Fruit fly (Drosophila melanogaster): ENCODE measurements around the gene Hn.
A peak's percentile ranks its signal among the peaks of the same experiment; 100 is the strongest.

Gene Hn

DNA sequence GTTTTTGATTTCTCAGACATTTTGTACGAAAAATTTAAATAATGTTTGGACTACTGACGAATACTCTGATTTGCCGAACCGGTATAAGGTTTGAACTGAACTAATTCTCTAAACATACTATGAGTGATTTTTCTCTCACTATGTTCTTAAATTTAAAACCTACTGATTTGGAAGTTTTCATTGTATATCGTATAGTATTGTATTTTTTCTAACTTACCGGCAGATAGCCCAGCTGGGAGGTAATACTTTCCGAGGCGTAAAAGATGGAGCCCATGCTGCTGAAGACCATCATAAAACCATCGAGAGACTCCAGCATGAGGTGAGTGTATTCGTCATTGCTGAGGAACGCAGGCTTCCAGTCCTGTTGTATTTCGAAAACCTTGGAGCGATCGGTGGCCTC, 8.0 kb downstream of the Hn start, which contains the start of gene CG32371:
TSS of gene CG32371 (minus strand) at position 101 of the 400 bp plus-strand sequence.
- no peak for TF ChIP-seq noc (tag; optimal IDR thresholded peaks at IDR 0.05)

dm6 chr3L:7772160-7772798, 12.0 kb downstream of the Hn start:
- no peak for TF ChIP-seq noc (tag; optimal IDR thresholded peaks at IDR 0.05)

DNA sequence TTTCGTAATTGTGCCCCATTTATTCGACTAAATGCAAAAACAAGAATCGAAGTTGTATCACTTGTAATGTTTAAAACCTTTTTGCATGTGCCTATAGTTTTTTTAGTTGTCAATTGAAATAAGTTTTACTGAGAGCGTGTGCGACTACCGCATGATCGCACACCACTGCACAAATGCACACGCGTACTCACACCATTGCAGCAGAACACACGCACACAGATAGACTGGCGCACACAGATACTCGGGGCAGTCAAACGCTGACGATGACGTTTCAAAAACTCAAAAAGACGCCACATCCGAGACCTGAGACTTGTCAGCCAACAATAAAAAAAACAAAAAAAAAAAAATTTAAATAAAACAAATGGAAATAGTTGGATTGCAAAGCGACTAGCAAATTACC, 13.3 kb downstream of the Hn start:
- TF ChIP-seq noc (tag; optimal IDR thresholded peaks at IDR 0.05), result no peak

dm6 chr3L:7774698-7775097, 14.4 kb downstream of the Hn start:
- TF ChIP-seq noc (tag; optimal IDR thresholded peaks at IDR 0.05), result no peak

DNA sequence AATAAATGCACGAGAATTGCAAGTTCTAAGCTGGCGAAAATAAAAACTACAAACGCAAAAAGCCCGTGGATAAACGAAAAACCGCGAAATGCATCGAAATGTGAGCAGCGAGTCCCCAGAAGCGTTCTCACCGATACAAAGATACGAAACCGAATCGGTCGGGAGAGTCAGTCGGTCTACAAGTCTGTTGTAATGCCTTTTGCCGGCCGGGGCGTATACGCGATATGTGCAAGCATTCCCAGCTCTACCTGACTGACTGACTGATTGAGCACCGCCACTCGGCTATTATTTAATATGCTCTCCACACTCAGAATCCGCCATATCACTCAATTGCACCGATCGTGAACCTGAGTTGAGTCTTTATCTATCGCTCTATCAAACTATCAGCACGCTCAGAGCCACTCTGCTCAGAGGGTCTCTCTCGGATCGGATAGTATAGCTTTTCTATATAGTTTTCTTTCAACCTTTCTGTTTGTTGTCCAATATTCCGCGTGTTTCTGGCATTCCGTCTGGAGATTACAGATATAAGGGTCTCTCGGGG, 15.2 kb downstream of the Hn start, which contains the start of gene Clk:
TSS of gene Clk (minus strand) at position 239 of the 541 bp plus-strand sequence.
- TF ChIP-seq noc (tag; optimal IDR thresholded peaks at IDR 0.05), result no peak

DNA sequence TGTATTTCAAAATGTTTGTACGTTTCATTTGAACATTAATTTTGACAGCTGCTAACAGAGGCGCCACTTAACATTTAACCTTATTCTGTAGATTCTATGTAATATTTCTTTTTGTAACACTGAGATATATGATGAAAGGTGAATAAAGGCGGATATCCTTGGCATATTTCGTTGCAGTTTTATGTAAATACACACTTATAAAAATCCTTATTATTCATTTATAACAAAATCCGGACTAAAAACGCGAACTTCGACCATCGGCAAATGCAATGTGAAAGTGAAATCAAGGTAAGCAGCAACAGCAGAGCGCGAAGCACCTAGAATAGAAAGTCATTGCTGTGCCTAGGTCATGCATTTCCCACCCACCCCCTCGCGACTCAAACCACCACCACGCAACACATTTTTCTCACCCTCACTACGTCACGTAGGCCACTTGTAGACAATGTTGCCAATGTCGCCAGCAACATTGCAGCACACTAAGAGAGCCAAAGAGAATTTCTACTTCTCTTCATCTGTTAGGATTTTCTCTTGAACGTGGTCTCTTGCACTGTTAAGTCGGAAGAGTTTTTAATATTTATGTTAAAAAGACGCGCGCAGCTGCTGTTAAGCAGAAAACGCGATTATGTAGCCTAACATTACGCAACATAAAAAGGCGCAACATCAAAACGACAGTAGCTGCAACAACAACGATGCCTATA, 21.2 kb downstream of the Hn start:
- TF ChIP-seq noc (tag; optimal IDR thresholded peaks at IDR 0.05), result no peak

- no peak for TF ChIP-seq noc (tag; optimal IDR thresholded peaks at IDR 0.05)
Observed at dm6 chr3L:7782051-7782682, 21.9 kb downstream of the Hn start.

DNA sequence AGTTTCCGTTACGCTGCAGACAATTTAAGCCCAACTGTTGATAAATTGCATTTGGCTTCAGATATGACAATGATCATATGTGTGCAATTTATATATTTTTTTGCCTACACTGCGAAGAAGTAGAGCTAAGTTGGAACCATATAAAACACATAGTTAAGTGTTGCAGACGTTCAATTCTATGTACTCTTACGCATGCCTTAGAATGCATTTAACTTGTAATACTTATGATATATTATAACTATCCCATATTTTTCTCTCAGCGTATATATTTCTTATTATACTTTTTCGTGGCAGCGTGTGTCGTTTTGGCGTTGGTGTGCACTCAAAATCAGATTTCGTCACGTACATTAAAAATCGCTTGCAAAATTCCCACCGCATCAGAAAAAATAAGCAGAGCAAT, 23.1 kb downstream of the Hn start:
- no peak for TF ChIP-seq noc (tag; optimal IDR thresholded peaks at IDR 0.05)

- TF ChIP-seq noc (tag; optimal IDR thresholded peaks at IDR 0.05), result no peak
Observed at dm6 chr3L:7786263-7786662, 26.0 kb downstream of the Hn start.

- no peak for TF ChIP-seq noc (tag; optimal IDR thresholded peaks at IDR 0.05)
Observed at dm6 chr3L:7786989-7787388, 26.7 kb downstream of the Hn start.

DNA sequence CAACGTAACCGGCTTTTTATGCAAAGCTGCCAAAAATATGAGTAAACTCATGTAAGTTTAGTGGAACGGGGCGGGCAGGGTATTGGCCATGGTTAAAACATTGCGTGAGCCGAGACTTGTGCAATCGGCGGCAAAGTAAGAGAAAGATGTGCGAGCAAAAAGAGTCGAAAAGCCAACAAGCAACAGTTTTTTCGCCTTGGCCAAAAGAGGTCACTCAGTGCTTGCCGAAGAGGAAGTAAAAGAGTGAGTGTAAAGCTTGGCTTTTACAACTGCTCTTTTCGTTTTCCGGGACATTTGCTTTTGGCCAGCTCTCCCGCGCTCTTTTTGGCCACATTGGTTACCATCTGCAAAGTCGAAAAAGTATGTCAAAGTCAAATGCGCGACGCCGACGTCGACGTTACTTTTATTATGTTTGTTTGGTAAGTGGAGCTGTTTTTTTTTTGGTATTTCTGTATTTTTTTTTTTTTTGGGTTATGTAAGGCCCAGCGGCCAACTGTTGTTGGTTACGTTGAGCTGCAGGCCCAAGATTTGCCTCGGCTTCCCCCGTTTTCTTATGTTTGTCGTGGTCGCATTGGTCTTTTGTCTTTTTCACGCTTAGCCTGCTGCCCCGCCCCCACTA, 27.6 kb downstream of the Hn start:
- TF ChIP-seq noc (tag; optimal IDR thresholded peaks at IDR 0.05), result no peak

- TF ChIP-seq noc (tag; optimal IDR thresholded peaks at IDR 0.05), result no peak
Observed at dm6 chr3L:7790224-7790623, 30.0 kb downstream of the Hn start.

- TF ChIP-seq noc (tag; optimal IDR thresholded peaks at IDR 0.05), result no peak
Observed at dm6 chr3L:7792249-7792648, 32.0 kb downstream of the Hn start.

DNA sequence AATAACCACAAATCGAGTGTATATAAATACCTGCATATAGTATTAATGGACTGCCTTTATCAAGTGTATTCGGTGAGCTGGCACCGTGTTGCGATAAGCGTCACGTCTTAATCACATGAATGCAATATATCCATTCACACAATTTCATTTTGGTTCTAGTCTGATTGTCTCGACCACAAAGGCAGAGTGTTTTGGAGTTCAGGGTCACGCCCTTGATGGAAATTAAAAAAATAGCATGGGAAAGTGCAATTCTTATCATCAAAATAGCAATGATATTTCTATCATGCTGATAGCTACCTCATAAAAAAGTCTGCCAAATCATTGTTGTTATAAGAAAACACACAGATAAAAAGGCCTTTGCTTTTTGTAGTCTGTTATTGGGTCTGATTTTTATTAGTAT, 32.5 kb downstream of the Hn start:
- no peak for TF ChIP-seq noc (tag; optimal IDR thresholded peaks at IDR 0.05)

- TF ChIP-seq noc (tag; optimal IDR thresholded peaks at IDR 0.05), result peak; percentile 7
Observed at dm6 chr3L:7801308-7801893, 41.1 kb downstream of the Hn start.
